ENCODE assay signal across 5 fruit fly cellular contexts in the genomic region with DNA sequence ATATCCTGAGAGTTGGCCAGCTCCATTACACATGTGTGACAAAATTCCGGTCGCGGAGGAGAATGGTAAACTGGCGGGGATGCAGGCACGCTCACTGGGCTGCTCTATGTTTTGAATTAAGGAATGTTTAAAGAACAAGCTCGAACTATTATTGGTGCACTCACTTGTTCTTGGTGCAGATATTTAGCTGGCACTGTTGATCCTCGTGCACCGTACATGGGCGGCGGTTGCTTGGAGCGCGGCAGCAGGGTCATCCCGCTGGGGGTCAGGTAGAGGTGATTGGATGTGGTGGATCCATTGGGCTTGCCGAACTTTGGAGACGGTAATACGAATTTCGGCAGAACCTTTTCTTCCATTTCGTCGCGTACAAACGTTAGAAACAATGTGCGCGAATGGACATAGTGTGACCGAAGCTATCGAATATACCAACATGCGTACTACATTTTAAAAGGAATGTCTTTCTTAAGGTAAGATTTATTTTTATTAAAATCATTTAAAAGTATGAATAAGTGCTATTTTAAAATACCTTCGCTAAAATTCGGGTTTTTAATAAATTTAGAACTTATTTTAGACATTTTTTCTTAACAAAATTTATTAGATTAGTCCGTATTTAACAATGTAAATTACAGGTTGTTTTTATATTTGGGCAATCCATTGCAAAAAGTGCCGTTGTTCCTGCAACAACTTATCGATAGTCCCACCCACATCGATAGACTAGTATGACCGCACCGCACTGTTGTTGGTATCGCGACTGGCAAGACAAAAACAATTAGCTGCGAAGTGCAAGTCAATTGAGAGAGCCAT.
TF ChIP-seq lines count a peak whose summit lies in the region.

TSS of gene Nufip (minus strand) at position 415 of the 804 bp plus-strand sequence.
TSS of gene Atg3 (plus strand) at position 735 of the 804 bp plus-strand sequence.

- TF ChIP-seq CTCF in whole organism, embryonic (GFP tag; optimal IDR thresholded peaks at IDR 0.05; lab: Kevin White, UChicago), result no peak

TF ChIP-seq in whole organism, adult, 20 proteins besides CTCF, POLR2A, EP300 and RAD21 (continues in another document):
- TF ChIP-seq cnc (optimal IDR thresholded peaks at IDR 0.05; lab: Kevin White, UChicago) (no peak), pad (GFP tag; optimal IDR thresholded peaks at IDR 0.05; lab: Kevin White, UChicago) (peak; percentile 28), Clk (GFP tag; optimal IDR thresholded peaks at IDR 0.05; lab: Kevin White, UChicago) (no peak), Crg-1 (GFP tag; optimal IDR thresholded peaks at IDR 0.05; lab: Kevin White, UChicago) (no peak), ovo (GFP tag; optimal IDR thresholded peaks at IDR 0.05; lab: Kevin White, UChicago) (peak; percentile 70), CG12768 (GFP tag; optimal IDR thresholded peaks at IDR 0.05; lab: Kevin White, UChicago) (no peak), Hr96 (GFP tag; optimal IDR thresholded peaks at IDR 0.05; lab: Kevin White, UChicago) (no peak), Mnt (GFP tag; optimal IDR thresholded peaks at IDR 0.05; lab: Kevin White, UChicago) (peak; percentile 73), CG7101 (tag; optimal IDR thresholded peaks at IDR 0.05; lab: Kevin White, UChicago) (peak; percentile 42), cic (GFP tag; optimal IDR thresholded peaks at IDR 0.05; lab: Kevin White, UChicago) (peak; percentile 18), CG1620 (GFP tag; optimal IDR thresholded peaks at IDR 0.05; lab: Kevin White, UChicago) (peak; percentile 9), kay (GFP tag; lab: Kevin White, UChicago; ENCODE audit: borderline replicate concordance) (peak; percentile 91), CG5204 (GFP tag; optimal IDR thresholded peaks at IDR 0.05; lab: Kevin White, UChicago) (no peak), toe (GFP tag; optimal IDR thresholded peaks at IDR 0.05; lab: Kevin White, UChicago) (no peak), bab1 (GFP tag; optimal IDR thresholded peaks at IDR 0.05; lab: Kevin White, UChicago) (peak; percentile 15), CG14711 (tag; optimal IDR thresholded peaks at IDR 0.05; lab: Kevin White, UChicago) (peak; percentile 19)

TF ChIP-seq in whole organism, embryonic, 481 proteins besides CTCF, POLR2A, EP300 and RAD21 (continues in another document):
- TF ChIP-seq Kr (GFP tag; optimal IDR thresholded peaks at IDR 0.05; lab: Kevin White, UChicago) (no peak), row (GFP tag; IDR thresholded peaks at IDR 0.05; lab: Robert Waterston, UW) (peak; percentile 76), Fer1 (GFP tag; optimal IDR thresholded peaks at IDR 0.05; lab: Kevin White, UChicago) (peak; percentile 1), chinmo (GFP tag; IDR thresholded peaks at IDR 0.05; lab: Robert Waterston, UW; ENCODE audit: partially characterized antibody) (0 out of 4 replicates have a peak, but pooled peaks have one; percentile 43), sqz (GFP tag; optimal IDR thresholded peaks at IDR 0.05; lab: Kevin White, UChicago) (peak; percentile 5), Med (GFP tag; lab: Kevin White, UChicago) (peak; percentile 52), Deaf1 (tag; optimal IDR thresholded peaks at IDR 0.05; lab: Kevin White, UChicago) (no peak), tll (GFP tag; optimal IDR thresholded peaks at IDR 0.05; lab: Kevin White, UChicago) (peak in 1 of 2 experiments; percentile 39), CG7839 (tag; optimal IDR thresholded peaks at IDR 0.05; lab: Kevin White, UChicago) (peak; percentile 35), Camta (GFP tag; optimal IDR thresholded peaks at IDR 0.05; lab: Kevin White, UChicago) (no peak), dpn (GFP tag; optimal IDR thresholded peaks at IDR 0.05; lab: Kevin White, UChicago) (no peak), CG32532 (GFP tag; IDR thresholded peaks at IDR 0.05; lab: Robert Waterston, UW) (0 out of 2 replicates have a peak, but pooled peaks have one; percentile 19), CG13287 (GFP tag; IDR thresholded peaks at IDR 0.05; lab: Robert Waterston, UW; ENCODE audit: partially characterized antibody) (peak; percentile 83), Pdp1 (GFP tag; optimal IDR thresholded peaks at IDR 0.05; lab: Kevin White, UChicago) (peak in 1 of 2 experiments; percentile 40), CG18011 (GFP tag; optimal IDR thresholded peaks at IDR 0.05; lab: Kevin White, UChicago) (no peak)

TF ChIP-seq in whole organism, prepupa, 60 proteins besides CTCF, POLR2A, EP300 and RAD21 (continues in another document):
- TF ChIP-seq CG4318 (GFP tag; optimal IDR thresholded peaks at IDR 0.05; lab: Kevin White, UChicago) (no peak), CG34406 (GFP tag; optimal IDR thresholded peaks at IDR 0.05; lab: Kevin White, UChicago) (peak; percentile 12), CG11294 (GFP tag; IDR thresholded peaks at IDR 0.05; lab: Robert Waterston, UW) (no peak), CG1621 (tag; optimal IDR thresholded peaks at IDR 0.05; lab: Kevin White, UChicago) (no peak), esn (GFP tag; optimal IDR thresholded peaks at IDR 0.05; lab: Kevin White, UChicago) (peak; percentile 41), CG10631 (GFP tag; optimal IDR thresholded peaks at IDR 0.05; lab: Kevin White, UChicago) (peak; percentile 50), svp (GFP tag; lab: Kevin White, UChicago) (peak; percentile 58), fkh (GFP tag; optimal IDR thresholded peaks at IDR 0.05; lab: Kevin White, UChicago) (no peak), dsx (GFP tag; optimal IDR thresholded peaks at IDR 0.05; lab: Kevin White, UChicago; ENCODE audit: poor library complexity, severe bottlenecking) (peak; percentile 76), CG3032 (tag; optimal IDR thresholded peaks at IDR 0.05; lab: Kevin White, UChicago) (peak; percentile 37), Eip78C (GFP tag; lab: Kevin White, UChicago) (peak; percentile 85), CG6276 (GFP tag; optimal IDR thresholded peaks at IDR 0.05; lab: Kevin White, UChicago) (no peak), Hr4 (GFP tag; optimal IDR thresholded peaks at IDR 0.05; lab: Kevin White, UChicago) (peak; percentile 45), CG31627 (GFP tag; optimal IDR thresholded peaks at IDR 0.05; lab: Kevin White, UChicago) (peak; percentile 44), dac (GFP tag; optimal IDR thresholded peaks at IDR 0.05; lab: Kevin White, UChicago) (no peak), topi (GFP tag; optimal IDR thresholded peaks at IDR 0.05; lab: Kevin White, UChicago) (peak; percentile 33), Eip75B (GFP tag; optimal IDR thresholded peaks at IDR 0.05; lab: Kevin White, UChicago) (no peak), CG8319 (GFP tag; optimal IDR thresholded peaks at IDR 0.05; lab: Kevin White, UChicago) (no peak)

TF ChIP-seq in whole organism, pupa, 21 proteins besides CTCF, POLR2A, EP300 and RAD21:
- TF ChIP-seq CG4496 (GFP tag; IDR thresholded peaks at IDR 0.05; lab: Robert Waterston, UW) (no peak; the same call in 2 of the 3 replicates), rn (GFP tag; IDR thresholded peaks at IDR 0.05; lab: Robert Waterston, UW) (no peak), CG8301 (tag; optimal IDR thresholded peaks at IDR 0.05; lab: Kevin White, UChicago) (no peak), fd96Ca (GFP tag; IDR thresholded peaks at IDR 0.05; lab: Robert Waterston, UW) (no peak), D1 (tag; optimal IDR thresholded peaks at IDR 0.05; lab: Kevin White, UChicago) (no peak), CG12605 (GFP tag; IDR thresholded peaks at IDR 0.05; lab: Robert Waterston, UW) (no peak), CG15710 (tag; optimal IDR thresholded peaks at IDR 0.05; lab: Kevin White, UChicago) (peak; percentile 24), CG34367 (tag; optimal IDR thresholded peaks at IDR 0.05; lab: Kevin White, UChicago) (no peak), Ets98B (GFP tag; IDR thresholded peaks at IDR 0.05; lab: Robert Waterston, UW) (no peak), CG8159 (tag; optimal IDR thresholded peaks at IDR 0.05; lab: Kevin White, UChicago) (peak; percentile 38), Snoo (tag; optimal IDR thresholded peaks at IDR 0.05; lab: Kevin White, UChicago) (peak; percentile 9), CG10348 (GFP tag; IDR thresholded peaks at IDR 0.05; lab: Robert Waterston, UW) (no peak), CG32121 (GFP tag; IDR thresholded peaks at IDR 0.05; lab: Robert Waterston, UW) (peak; percentile 52; the same call in 1 of the 2 replicates)

TF ChIP-seq in whole organism, wandering third instar larva, 38 proteins besides CTCF, POLR2A, EP300 and RAD21 (continues in another document):
- TF ChIP-seq br (GFP tag; optimal IDR thresholded peaks at IDR 0.05; lab: Kevin White, UChicago) (no peak), CrebA (GFP tag; optimal IDR thresholded peaks at IDR 0.05; lab: Kevin White, UChicago; ENCODE audit: borderline replicate concordance) (no peak), Jra (GFP tag; optimal IDR thresholded peaks at IDR 0.05; lab: Kevin White, UChicago) (peak; percentile 4), Vsx2 (GFP tag; optimal IDR thresholded peaks at IDR 0.05; lab: Kevin White, UChicago; ENCODE audit: partially characterized antibody) (no peak), Hr83 (GFP tag; optimal IDR thresholded peaks at IDR 0.05; lab: Kevin White, UChicago; ENCODE audit: poor library complexity, severe bottlenecking) (no peak), N (GFP tag; optimal IDR thresholded peaks at IDR 0.05; lab: Kevin White, UChicago) (no peak), foxo (GFP tag; optimal IDR thresholded peaks at IDR 0.05; lab: Kevin White, UChicago) (peak in 1 of 2 experiments; percentile 3), Rel (GFP tag; optimal IDR thresholded peaks at IDR 0.05; lab: Kevin White, UChicago) (no peak), Rel (tag; optimal IDR thresholded peaks at IDR 0.05; lab: Kevin White, UChicago) (no peak), tai (GFP tag; optimal IDR thresholded peaks at IDR 0.05; lab: Kevin White, UChicago) (peak; percentile 51), Hr78 (GFP tag; optimal IDR thresholded peaks at IDR 0.05; lab: Kevin White, UChicago) (no peak), Hnf4 (GFP tag; optimal IDR thresholded peaks at IDR 0.05; lab: Kevin White, UChicago) (peak; percentile 7), woc (GFP tag; optimal IDR thresholded peaks at IDR 0.05; lab: Kevin White, UChicago) (peak; percentile 51), pan (optimal IDR thresholded peaks at IDR 0.05; lab: Kevin White, UChicago) (no peak), sv (GFP tag; optimal IDR thresholded peaks at IDR 0.05; lab: Kevin White, UChicago) (peak; percentile 49), psq (GFP tag; optimal IDR thresholded peaks at IDR 0.05; lab: Kevin White, UChicago) (peak; percentile 46), jim (GFP tag; optimal IDR thresholded peaks at IDR 0.05; lab: Kevin White, UChicago) (no peak), brk (GFP tag; optimal IDR thresholded peaks at IDR 0.05; lab: Kevin White, UChicago) (no peak), Myc (optimal IDR thresholded peaks at IDR 0.05; lab: Kevin White, UChicago) (no peak), CG32264 (GFP tag; optimal IDR thresholded peaks at IDR 0.05; lab: Kevin White, UChicago) (no peak), HLH106 (tag; optimal IDR thresholded peaks at IDR 0.05; lab: Kevin White, UChicago) (peak; percentile 52), fru (GFP tag; optimal IDR thresholded peaks at IDR 0.05; lab: Kevin White, UChicago) (no peak), OdsH (GFP tag; optimal IDR thresholded peaks at IDR 0.05; lab: Kevin White, UChicago) (no peak), dmrt93B (GFP tag; optimal IDR thresholded peaks at IDR 0.05; lab: Kevin White, UChicago) (no peak), GATAd (GFP tag; optimal IDR thresholded peaks at IDR 0.05; lab: Kevin White, UChicago) (no peak), ey (GFP tag; optimal IDR thresholded peaks at IDR 0.05; lab: Kevin White, UChicago) (peak; percentile 20)
